Fruit fly (Drosophila melanogaster) whole organism, embryonic: ENCODE data around the gene Cdc45.

Experiments
- ATbp ChIP-seq: fragments of 200-800 bp; sonication (Bioruptor generic); optimal IDR thresholded peaks from 2 replicates; lab custom pipeline; 2017; ENCODE audit warnings: missing biosample characterization, mild to moderate bottlenecking, missing genetic modification characterization, missing genetic modification reagents
- Adf1 ChIP-seq: fragments of 200-800 bp; sonication (Bioruptor generic); IDR thresholded peaks from 2 replicates; pipeline ENCODE4 v1.3.6; 2022; ENCODE audit warnings: missing biosample characterization, missing genetic modification characterization
- CG10462 ChIP-seq: fragments of 200-800 bp; sonication (Bioruptor generic); optimal IDR thresholded peaks from 2 replicates; lab custom pipeline; 2016; ENCODE audit warnings: missing biosample characterization, missing genetic modification characterization
- CG11504 ChIP-seq: fragments of 200-800 bp; sonication (Bioruptor generic); optimal IDR thresholded peaks from 3 replicates; lab custom pipeline; 2019; ENCODE audit warnings: missing biosample characterization, mild to moderate bottlenecking, missing genetic modification characterization, moderate library complexity
- CG12104 ChIP-seq: fragments of 200-800 bp; sonication (Bioruptor generic); optimal IDR thresholded peaks from 3 replicates; lab custom pipeline; 2016; ENCODE audit warnings: missing biosample characterization, missing genetic modification characterization
- CG12236 ChIP-seq: fragments of 200-800 bp; sonication (Bioruptor generic); optimal IDR thresholded peaks from 2 replicates; lab custom pipeline; 2016; ENCODE audit warnings: missing biosample characterization, missing genetic modification characterization
- CG12942 ChIP-seq: fragments of 200-800 bp; sonication (Bioruptor generic); optimal IDR thresholded peaks from 3 replicates; lab custom pipeline; 2016; ENCODE audit warnings: missing biosample characterization, missing genetic modification characterization
- CG13123 ChIP-seq: fragments of 200-800 bp; sonication (Bioruptor generic); optimal IDR thresholded peaks from 2 replicates; lab custom pipeline; 2016; ENCODE audit warnings: missing biosample characterization, missing genetic modification characterization
- CG14014 ChIP-seq: fragments of 200-800 bp; sonication (Bioruptor generic); IDR thresholded peaks from 2 replicates; pipeline ENCODE4 v1.3.6; 2022; ENCODE audit warnings: missing biosample characterization, missing genetic modification characterization
- CG17328 ChIP-seq: fragments of 200-800 bp; sonication (Bioruptor generic); IDR thresholded peaks from 2 replicates; pipeline ENCODE4 v1.3.6; 2022; ENCODE audit warnings: missing biosample characterization, missing genetic modification characterization
- CG18262 ChIP-seq: fragments of 200-800 bp; optimal IDR thresholded peaks from 3 replicates; lab custom pipeline; 2019; ENCODE audit warnings: missing biosample characterization, mild to moderate bottlenecking, missing genetic modification characterization, moderate library complexity
- CG32532 ChIP-seq: fragments of 200-800 bp; sonication (Bioruptor generic); IDR thresholded peaks from 2 replicates; pipeline ENCODE4 v1.3.6; 2022; ENCODE audit warnings: missing biosample characterization, missing genetic modification characterization
- CG3281 ChIP-seq: fragments of 200-800 bp; sonication (Bioruptor generic); optimal IDR thresholded peaks from 3 replicates; lab custom pipeline; 2017; ENCODE audit warnings: missing biosample characterization, mild to moderate bottlenecking, missing genetic modification characterization
- CG34376 ChIP-seq: fragments of 200-800 bp; sonication (Bioruptor generic); optimal IDR thresholded peaks from 2 replicates; lab custom pipeline; 2018; ENCODE audit warnings: missing biosample characterization, mild to moderate bottlenecking, missing genetic modification characterization
- CG4730 ChIP-seq: fragments of 200-800 bp; sonication (Bioruptor generic); IDR thresholded peaks from 2 replicates; pipeline ENCODE4 v1.3.6; 2022; ENCODE audit warnings: missing biosample characterization, missing genetic modification characterization
- CG5180 ChIP-seq: fragments of 200-800 bp; sonication (Bioruptor generic); optimal IDR thresholded peaks from 3 replicates; lab custom pipeline; 2017; ENCODE audit warnings: missing biosample characterization, missing genetic modification characterization, mild to moderate bottlenecking, moderate library complexity, missing genetic modification reagents
- CG6654 ChIP-seq: fragments of 200-800 bp; sonication (Bioruptor generic); optimal IDR thresholded peaks from 2 replicates; lab custom pipeline; 2017; ENCODE audit warnings: missing biosample characterization, mild to moderate bottlenecking, missing genetic modification characterization
- CG6683 ChIP-seq: fragments of 200-800 bp; sonication (Bioruptor generic); optimal IDR thresholded peaks from 2 replicates; lab custom pipeline; 2017; ENCODE audit warnings: missing biosample characterization, mild to moderate bottlenecking, missing genetic modification characterization, missing genetic modification reagents
- CG7839 ChIP-seq: fragments of 200-800 bp; sonication (Bioruptor generic); optimal IDR thresholded peaks from 3 replicates; lab custom pipeline; 2018; ENCODE audit warnings: missing biosample characterization, mild to moderate bottlenecking, missing genetic modification characterization, moderate library complexity
- CG8290 ChIP-seq, 3 experiments: fragments of 200-800 bp; sonication (Bioruptor generic); optimal IDR thresholded peaks; 2 replicates each; lab custom pipeline; 2016 to 2019; ENCODE audit warnings: missing biosample characterization in 3 of 3, missing genetic modification characterization in 3 of 3, mild to moderate bottlenecking in 2 of 3, moderate library complexity in 1 of 3
- CG8765 ChIP-seq: fragments of 200-800 bp; sonication (Bioruptor generic); IDR thresholded peaks from 2 replicates; pipeline ENCODE4 v1.3.6; 2022; ENCODE audit warnings: missing biosample characterization, missing genetic modification characterization
- CG8944 ChIP-seq: fragments of 200-800 bp; sonication (Bioruptor generic); optimal IDR thresholded peaks from 3 replicates; lab custom pipeline; 2016; ENCODE audit warnings: missing biosample characterization, missing genetic modification characterization
- D ChIP-seq, 2 experiments: fragments of 200-800 bp in 1 of 2; fragments of >200 bp in 1 of 2; sonication (Bioruptor generic) in 1 of 2; optimal IDR thresholded peaks; 2 replicates in 1 of 2; 3 replicates in 1 of 2; lab custom pipeline; 2017; ENCODE audit warnings: mild to moderate bottlenecking in 1 of 2, missing biosample characterization in 1 of 2, missing genetic modification characterization in 1 of 2, missing genetic modification reagents in 1 of 2
- Dad ChIP-seq: fragments of 200-800 bp; sonication (Bioruptor generic); optimal IDR thresholded peaks from 3 replicates; lab custom pipeline; 2016; ENCODE audit warnings: missing biosample characterization, missing genetic modification characterization
- Dref ChIP-seq: fragments of 200-800 bp; sonication (Bioruptor generic); IDR thresholded peaks from 2 replicates; pipeline ENCODE4 v1.3.6; 2022; ENCODE audit warnings: missing biosample characterization, missing genetic modification characterization
- Lhr ChIP-seq: fragments of 200-800 bp; sonication (Bioruptor generic); optimal IDR thresholded peaks from 3 replicates; lab custom pipeline; 2017; ENCODE audit warnings: mild to moderate bottlenecking, missing biosample characterization, missing genetic modification reagents, missing genetic modification characterization
- MBD-R2 ChIP-seq: fragments of 200-800 bp; sonication (Bioruptor generic); IDR thresholded peaks from 2 replicates; pipeline ENCODE4 v1.3.6; 2022; ENCODE audit warnings: missing biosample characterization, missing genetic modification characterization
- Med ChIP-seq: fragments of 200-800 bp; sonication (Bioruptor generic); peaks from one replicate; lab custom pipeline; 2016; ENCODE audit warnings: missing biosample characterization, missing genetic modification characterization, mild to moderate bottlenecking, inconsistent platforms, moderate library complexity
- Optix ChIP-seq: fragments of 200-800 bp; sonication (Bioruptor generic); IDR thresholded peaks from 3 replicates; pipeline ENCODE4 v1.3.6; 2022; ENCODE audit warnings: missing biosample characterization, missing genetic modification characterization
- Poxn ChIP-seq: fragments of 200-800 bp; sonication (Bioruptor generic); IDR thresholded peaks from 2 replicates; pipeline ENCODE4 v1.3.6; 2022; ENCODE audit warnings: missing biosample characterization, missing genetic modification characterization
- Sin3A ChIP-seq: fragments of >200 bp; optimal IDR thresholded peaks from 2 replicates; lab custom pipeline; 2018
- amos ChIP-seq: fragments of 200-800 bp; sonication (Bioruptor generic); IDR thresholded peaks from 2 replicates; pipeline ENCODE4 v1.3.6; 2022; ENCODE audit warnings: missing biosample characterization, missing genetic modification characterization; ENCODE audit not compliant: partially characterized antibody
- ase ChIP-seq: fragments of 200-800 bp; sonication (Bioruptor generic); IDR thresholded peaks from 3 replicates; pipeline ENCODE4 v1.3.6; 2022; ENCODE audit warnings: missing biosample characterization, missing genetic modification characterization
- bsh ChIP-seq, 2 experiments: fragments of 200-800 bp; sonication (Bioruptor generic); optimal IDR thresholded peaks; 2 replicates each; lab custom pipeline; 2017 to 2018; ENCODE audit warnings: mild to moderate bottlenecking in 2 of 2, missing biosample characterization in 2 of 2, missing genetic modification characterization in 2 of 2, moderate library complexity in 1 of 2
- btn ChIP-seq: fragments of 200-800 bp; sonication (Bioruptor generic); optimal IDR thresholded peaks from 2 replicates; lab custom pipeline; 2016; ENCODE audit warnings: missing biosample characterization, missing genetic modification characterization
- ci ChIP-seq: fragments of 200-800 bp; sonication (Bioruptor generic); IDR thresholded peaks from 3 replicates; pipeline ENCODE4 v1.3.6; 2022; ENCODE audit warnings: missing biosample characterization, missing genetic modification characterization
- dysf ChIP-seq: fragments of 200-800 bp; sonication (Bioruptor generic); IDR thresholded peaks from 3 replicates; pipeline ENCODE4 v1.3.6; 2022; ENCODE audit warnings: missing biosample characterization, missing genetic modification characterization
- gro ChIP-seq: fragments of 200-800 bp; sonication (Bioruptor generic); optimal IDR thresholded peaks from 2 replicates; lab custom pipeline; 2016; ENCODE audit warnings: missing biosample characterization, missing genetic modification characterization
- gsb ChIP-seq: fragments of 200-800 bp; sonication (Bioruptor generic); IDR thresholded peaks from 2 replicates; pipeline ENCODE4 v1.3.6; 2022; ENCODE audit warnings: missing biosample characterization, missing genetic modification characterization
- hkb ChIP-seq, 2 experiments: fragments of 200-800 bp in 1 of 2; fragments of >200 bp in 1 of 2; sonication (Bioruptor generic) in 1 of 2; IDR thresholded peaks in 1 of 2; optimal IDR thresholded peaks in 1 of 2; 2 replicates each; pipeline versions ENCODE4 v1.3.6 to Lab custom; 2017 to 2022; ENCODE audit warnings: missing biosample characterization in 1 of 2, missing genetic modification characterization in 1 of 2
- pb ChIP-seq: fragments of 200-800 bp; sonication (Bioruptor generic); optimal IDR thresholded peaks from 3 replicates; lab custom pipeline; 2016; ENCODE audit warnings: missing biosample characterization, missing genetic modification characterization
- pros ChIP-seq: fragments of 200-800 bp; sonication (Bioruptor generic); optimal IDR thresholded peaks from 3 replicates; lab custom pipeline; 2019; ENCODE audit warnings: missing biosample characterization, mild to moderate bottlenecking, missing genetic modification characterization, moderate library complexity
- pzg ChIP-seq: fragments of 200-800 bp; sonication (Bioruptor generic); optimal IDR thresholded peaks from 3 replicates; lab custom pipeline; 2018; ENCODE audit warnings: missing biosample characterization, mild to moderate bottlenecking, missing genetic modification characterization, moderate library complexity
- salm ChIP-seq: fragments of 200-800 bp; sonication (Bioruptor generic); optimal IDR thresholded peaks from 2 replicates; lab custom pipeline; 2018; ENCODE audit warnings: missing biosample characterization, mild to moderate bottlenecking, missing genetic modification characterization
- sens ChIP-seq: fragments of 200-800 bp; sonication (Bioruptor generic); peaks from one replicate; lab custom pipeline; 2016; ENCODE audit warnings: missing biosample characterization, missing genetic modification characterization
- slp2 ChIP-seq: fragments of 200-800 bp; sonication (Bioruptor generic); optimal IDR thresholded peaks from 2 replicates; lab custom pipeline; 2016; ENCODE audit warnings: missing biosample characterization, missing genetic modification characterization
- stwl ChIP-seq: fragments of 200-800 bp; sonication (Bioruptor generic); optimal IDR thresholded peaks from 3 replicates; lab custom pipeline; 2018; ENCODE audit warnings: missing biosample characterization, mild to moderate bottlenecking, missing genetic modification characterization, moderate library complexity
- tin ChIP-seq: fragments of 200-800 bp; sonication (Bioruptor generic); optimal IDR thresholded peaks from 3 replicates; lab custom pipeline; 2016; ENCODE audit warnings: missing biosample characterization, missing genetic modification characterization
- tna ChIP-seq: fragments of 200-800 bp; sonication (Bioruptor generic); IDR thresholded peaks from 2 replicates; pipeline ENCODE4 v1.3.6; 2022; ENCODE audit warnings: missing biosample characterization, missing genetic modification characterization; ENCODE audit not compliant: partially characterized antibody
- yki ChIP-seq: fragments of >200 bp; optimal IDR thresholded peaks from 3 replicates; lab custom pipeline; 2018
- zf30C ChIP-seq: fragments of 200-800 bp; sonication (Bioruptor generic); optimal IDR thresholded peaks from 3 replicates; lab custom pipeline; 2018; ENCODE audit warnings: missing biosample characterization, mild to moderate bottlenecking, missing genetic modification characterization

Cdc45 gene

dm6 chrX:1033066-1033465, 2.7 kb upstream of the Cdc45 start (continued):
- no peak for TF ChIP-seq hkb (optimal IDR thresholded peaks at IDR 0.05; lab: Kevin White, UChicago)
- TF ChIP-seq hkb (GFP tag; IDR thresholded peaks at IDR 0.05; lab: Robert Waterston, UW), result no peak
- TF ChIP-seq CG13123 (GFP tag; lab: Kevin White, UChicago), result no peak
- TF ChIP-seq ATbp (GFP tag; lab: Kevin White, UChicago), result no peak
- no peak for TF ChIP-seq slp2
- no peak for TF ChIP-seq Dad (GFP tag; lab: Kevin White, UChicago)
- no peak for TF ChIP-seq gsb (GFP tag; lab: Robert Waterston, UW)
- no peak for TF ChIP-seq CG12236 (GFP tag; lab: Kevin White, UChicago)
- peak; percentile 90 for TF ChIP-seq Med (GFP tag; lab: Kevin White, UChicago)
- no peak for TF ChIP-seq Poxn
- no peak for TF ChIP-seq bsh (GFP tag; optimal IDR thresholded peaks at IDR 0.05; lab: Kevin White, UChicago)
- TF ChIP-seq yki, result no peak
- no peak for TF ChIP-seq D (optimal IDR thresholded peaks at IDR 0.05; lab: Kevin White, UChicago)
- TF ChIP-seq D (GFP tag; optimal IDR thresholded peaks at IDR 0.05; lab: Kevin White, UChicago), result no peak
- no peak for TF ChIP-seq CG10462 (GFP tag; lab: Kevin White, UChicago)
- TF ChIP-seq CG12942, result no peak
- no peak for TF ChIP-seq CG7839 (tag; lab: Kevin White, UChicago)
- peak; percentile 16 for TF ChIP-seq CG11504 (tag; lab: Kevin White, UChicago)
- TF ChIP-seq CG34376 (GFP tag; lab: Kevin White, UChicago), result no peak
- TF ChIP-seq pzg (GFP tag; lab: Kevin White, UChicago), result peak; percentile 85
- no peak for TF ChIP-seq CG17328 (GFP tag; lab: Robert Waterston, UW)
- TF ChIP-seq pros (GFP tag; lab: Kevin White, UChicago), result no peak
- 0 out of 3 replicates have a peak, but pooled peaks have one; percentile 27 for TF ChIP-seq ci (GFP tag; lab: Robert Waterston, UW)
- TF ChIP-seq ase (GFP tag; lab: Robert Waterston, UW), result no peak
- no peak for TF ChIP-seq CG8944
- no peak for TF ChIP-seq Optix (GFP tag; lab: Robert Waterston, UW)
- TF ChIP-seq CG6654 (GFP tag; lab: Kevin White, UChicago), result no peak
- TF ChIP-seq salm (tag; lab: Kevin White, UChicago), result no peak
- peak; percentile 44 for TF ChIP-seq sens (GFP tag; lab: Kevin White, UChicago)
- no peak for TF ChIP-seq CG6683 (GFP tag; lab: Kevin White, UChicago)
- TF ChIP-seq zf30C, result no peak
- TF ChIP-seq gro (GFP tag; lab: Kevin White, UChicago), result no peak
- no peak for TF ChIP-seq CG4730 (GFP tag; lab: Robert Waterston, UW)
- no peak for TF ChIP-seq dysf (GFP tag; lab: Robert Waterston, UW)
- TF ChIP-seq CG5180 (GFP tag; lab: Kevin White, UChicago), result no peak
- 0 out of 2 replicates have a peak, but pooled peaks have one; percentile 12 for TF ChIP-seq CG14014 (GFP tag; lab: Robert Waterston, UW)
- TF ChIP-seq CG12104 (GFP tag; lab: Kevin White, UChicago), result no peak
- TF ChIP-seq Sin3A (lab: Kevin White, UChicago), result peak; percentile 2
- peak; percentile 100 for TF ChIP-seq amos (GFP tag; lab: Robert Waterston, UW)
- TF ChIP-seq MBD-R2 (GFP tag; lab: Robert Waterston, UW), result peak; percentile 72
- no peak for TF ChIP-seq CG8765
- TF ChIP-seq CG8290 (GFP tag; optimal IDR thresholded peaks at IDR 0.05; lab: Kevin White, UChicago), result no peak
- peak in 1 of 2 experiments; percentile 65 for TF ChIP-seq CG8290 (tag; optimal IDR thresholded peaks at IDR 0.05; lab: Kevin White, UChicago)
- peak; percentile 59; the same call in 1 of the 2 replicates for TF ChIP-seq CG32532
- peak; percentile 18 for TF ChIP-seq tin (GFP tag; lab: Kevin White, UChicago)
- no peak for TF ChIP-seq CG18262 (tag; lab: Kevin White, UChicago)
- TF ChIP-seq Lhr (GFP tag; lab: Kevin White, UChicago), result no peak
- TF ChIP-seq stwl (tag; lab: Kevin White, UChicago), result peak; percentile 52
- peak; percentile 97 for TF ChIP-seq tna (GFP tag; lab: Robert Waterston, UW)
- peak; percentile 91 for TF ChIP-seq Dref (GFP tag; lab: Robert Waterston, UW)
- TF ChIP-seq Adf1 (GFP tag; lab: Robert Waterston, UW), result no peak
- TF ChIP-seq btn (GFP tag; lab: Kevin White, UChicago), result no peak
- no peak for TF ChIP-seq CG3281 (GFP tag; lab: Kevin White, UChicago)
- no peak for TF ChIP-seq pb (GFP tag; lab: Kevin White, UChicago)
